Fruit fly (Drosophila melanogaster) whole organism, pupa: Measurements from ENCODE around the gene CG15740.

Experiments
- CG10348 ChIP-seq: fragments of 200-800 bp; sonication (Bioruptor generic); IDR thresholded peaks from 2 replicates; pipeline ENCODE4 v1.3.6; 2022; ENCODE audit warnings: missing biosample characterization, missing genetic modification characterization
- CG12605 ChIP-seq: fragments of 200-800 bp; sonication (Bioruptor generic); IDR thresholded peaks from 2 replicates; pipeline ENCODE4 v1.3.6; 2022; ENCODE audit warnings: missing biosample characterization, missing genetic modification characterization
- CG13204 ChIP-seq: fragments of 200-800 bp; sonication (Bioruptor generic); optimal IDR thresholded peaks from 2 replicates; lab custom pipeline; 2018; ENCODE audit warnings: missing biosample characterization, mild to moderate bottlenecking, missing genetic modification characterization, moderate library complexity
- CG14655 ChIP-seq: fragments of 200-800 bp; sonication (Bioruptor generic); optimal IDR thresholded peaks from 3 replicates; lab custom pipeline; 2017; ENCODE audit warnings: mild to moderate bottlenecking, missing biosample characterization, missing genetic modification reagents, missing genetic modification characterization
- CG15710 ChIP-seq: fragments of 200-800 bp; sonication (Bioruptor generic); optimal IDR thresholded peaks from 2 replicates; lab custom pipeline; 2018; ENCODE audit warnings: missing biosample characterization, mild to moderate bottlenecking, missing genetic modification characterization, moderate library complexity
- CG17806 ChIP-seq: fragments of 200-800 bp; sonication (Bioruptor generic); optimal IDR thresholded peaks from 2 replicates; lab custom pipeline; 2018; ENCODE audit warnings: missing biosample characterization, mild to moderate bottlenecking, missing genetic modification characterization, moderate library complexity
- CG32121 ChIP-seq: fragments of 200-800 bp; sonication (Bioruptor generic); IDR thresholded peaks from 2 replicates; pipeline ENCODE4 v1.3.6; 2022; ENCODE audit warnings: missing biosample characterization, missing genetic modification characterization
- CG34367 ChIP-seq: fragments of 200-800 bp; sonication (Bioruptor generic); optimal IDR thresholded peaks from 2 replicates; lab custom pipeline; 2018; ENCODE audit warnings: missing biosample characterization, mild to moderate bottlenecking, missing genetic modification characterization
- CG4496 ChIP-seq: fragments of 200-800 bp; sonication (Bioruptor generic); IDR thresholded peaks from 3 replicates; pipeline ENCODE4 v1.3.6; 2022; ENCODE audit warnings: missing biosample characterization, missing genetic modification characterization
- CG8159 ChIP-seq: fragments of 200-800 bp; sonication (Bioruptor generic); optimal IDR thresholded peaks from 3 replicates; lab custom pipeline; 2018; ENCODE audit warnings: missing biosample characterization, mild to moderate bottlenecking, missing genetic modification characterization, moderate library complexity
- CG8301 ChIP-seq: fragments of 200-800 bp; sonication (Bioruptor generic); optimal IDR thresholded peaks from 2 replicates; lab custom pipeline; 2018; ENCODE audit warnings: missing biosample characterization, mild to moderate bottlenecking, missing genetic modification characterization
- CG9948 ChIP-seq: fragments of 200-800 bp; sonication (Bioruptor generic); optimal IDR thresholded peaks from 2 replicates; lab custom pipeline; 2018; ENCODE audit warnings: missing biosample characterization, mild to moderate bottlenecking, missing genetic modification characterization, moderate library complexity
- D1 ChIP-seq: fragments of 200-800 bp; sonication (Bioruptor generic); optimal IDR thresholded peaks from 2 replicates; lab custom pipeline; 2018; ENCODE audit warnings: missing biosample characterization, mild to moderate bottlenecking, missing genetic modification characterization, moderate library complexity
- Ets98B ChIP-seq: fragments of 200-800 bp; sonication (Bioruptor generic); IDR thresholded peaks from 2 replicates; pipeline ENCODE4 v1.3.6; 2022; ENCODE audit warnings: missing biosample characterization, missing genetic modification characterization
- Pif1A ChIP-seq: fragments of 200-800 bp; sonication (Bioruptor generic); optimal IDR thresholded peaks from 3 replicates; lab custom pipeline; 2016; ENCODE audit warnings: missing biosample characterization, missing genetic modification characterization
- Pif1B ChIP-seq: fragments of 200-800 bp; sonication (Bioruptor generic); optimal IDR thresholded peaks from 3 replicates; lab custom pipeline; 2016; ENCODE audit warnings: missing biosample characterization, missing genetic modification characterization
- Snoo ChIP-seq: fragments of 200-800 bp; sonication (Bioruptor generic); optimal IDR thresholded peaks from 3 replicates; lab custom pipeline; 2017; ENCODE audit warnings: missing biosample characterization, mild to moderate bottlenecking, missing genetic modification characterization, inconsistent platforms
- fd96Ca ChIP-seq: fragments of 200-800 bp; sonication (Bioruptor generic); IDR thresholded peaks from 3 replicates; pipeline ENCODE4 v1.3.6; 2022; ENCODE audit warnings: missing biosample characterization, missing genetic modification characterization
- gl ChIP-seq: fragments of 200-800 bp; sonication (Bioruptor generic); optimal IDR thresholded peaks from 2 replicates; lab custom pipeline; 2018; ENCODE audit warnings: missing biosample characterization, mild to moderate bottlenecking, missing genetic modification characterization
- rn ChIP-seq: fragments of 200-800 bp; sonication (Bioruptor generic); IDR thresholded peaks from 2 replicates; pipeline ENCODE4 v1.3.6; 2022; ENCODE audit warnings: missing biosample characterization, missing genetic modification characterization

CG15740 gene

dm6 chrX:11886976-11887375, 41.1 kb upstream of the CG15740 start, which contains the start of the genes CG10353 and SelG:
TSS of gene CG10353 (minus strand) at chrX:11887162.
TSS of gene SelG (plus strand) at chrX:11887284.
- TF ChIP-seq Pif1A (GFP tag; lab: Kevin White, UChicago) (no peak), CG8159 (no peak), gl (tag; lab: Kevin White, UChicago) (no peak), CG10348 (GFP tag; lab: Robert Waterston, UW) (no peak), CG4496 (GFP tag; lab: Robert Waterston, UW) (no peak)

- no peak for TF ChIP-seq CG12605 (GFP tag; lab: Robert Waterston, UW)
- no peak for TF ChIP-seq CG32121 (GFP tag; lab: Robert Waterston, UW)
- no peak for TF ChIP-seq CG14655 (GFP tag; lab: Kevin White, UChicago)
- no peak for TF ChIP-seq CG4496 (GFP tag; lab: Robert Waterston, UW)
- TF ChIP-seq CG9948 (tag; lab: Kevin White, UChicago): no peak
- no peak for TF ChIP-seq CG8301 (tag; lab: Kevin White, UChicago)
- TF ChIP-seq CG34367 (tag; lab: Kevin White, UChicago): no peak
- no peak for TF ChIP-seq CG8159
- TF ChIP-seq CG15710 (tag; lab: Kevin White, UChicago): no peak
- TF ChIP-seq Snoo (tag; lab: Kevin White, UChicago): no peak
- TF ChIP-seq rn (GFP tag; lab: Robert Waterston, UW): no peak
- no peak for TF ChIP-seq Pif1A (GFP tag; lab: Kevin White, UChicago)
- TF ChIP-seq Ets98B: no peak
- no peak for TF ChIP-seq fd96Ca (GFP tag; lab: Robert Waterston, UW)
- no peak for TF ChIP-seq D1
- TF ChIP-seq CG10348 (GFP tag; lab: Robert Waterston, UW): no peak
- no peak for TF ChIP-seq CG17806
- TF ChIP-seq, all 21 proteins: peak for 0
Observed at dm6 chrX:11885356-11885755, 39.5 kb upstream of the CG15740 start.

- TF ChIP-seq CG15710 (tag; lab: Kevin White, UChicago): no peak
- TF ChIP-seq CG32121 (GFP tag; lab: Robert Waterston, UW): no peak
- no peak for TF ChIP-seq CG14655 (GFP tag; lab: Kevin White, UChicago)
- TF ChIP-seq CG8159: no peak
- TF ChIP-seq Snoo (tag; lab: Kevin White, UChicago): no peak
- no peak for TF ChIP-seq fd96Ca (GFP tag; lab: Robert Waterston, UW)
- no peak for TF ChIP-seq CG9948 (tag; lab: Kevin White, UChicago)
Observed at dm6 chrX:11884134-11884533, 38.2 kb upstream of the CG15740 start.

dm6 chrX:11882447-11882846, 36.5 kb upstream of the CG15740 start:
- TF ChIP-seq CG17806: no peak
- TF ChIP-seq CG15710 (tag; lab: Kevin White, UChicago): peak; percentile 32
- TF ChIP-seq CG9948 (tag; lab: Kevin White, UChicago): peak; percentile 15
- no peak for TF ChIP-seq CG13204 (GFP tag; lab: Kevin White, UChicago)
- no peak for TF ChIP-seq D1
- peak; percentile 24 for TF ChIP-seq Pif1A (GFP tag; lab: Kevin White, UChicago)
- peak; percentile 39 for TF ChIP-seq CG14655 (GFP tag; lab: Kevin White, UChicago)
- TF ChIP-seq CG8159: peak; percentile 44
- peak; percentile 28 for TF ChIP-seq CG8301 (tag; lab: Kevin White, UChicago)

- TF ChIP-seq CG8301 (tag; lab: Kevin White, UChicago) (no peak), CG34367 (tag; lab: Kevin White, UChicago) (no peak), Pif1B (GFP tag; lab: Kevin White, UChicago) (no peak), gl (tag; lab: Kevin White, UChicago) (peak; percentile 33), CG32121 (GFP tag; lab: Robert Waterston, UW) (no peak)
Observed at dm6 chrX:11881686-11882085, 35.8 kb upstream of the CG15740 start.

dm6 chrX:11877165-11877564, 31.3 kb upstream of the CG15740 start, which contains the start of gene CG10352:
TSS of gene CG10352 (minus strand) at chrX:11877168.
- TF ChIP-seq fd96Ca (GFP tag; lab: Robert Waterston, UW) (peak; percentile 44; the same call in 1 of the 3 replicates), CG34367 (tag; lab: Kevin White, UChicago) (no peak), CG32121 (GFP tag; lab: Robert Waterston, UW) (0 out of 2 replicates have a peak, but pooled peaks have one; percentile 35), CG8159 (no peak), rn (GFP tag; lab: Robert Waterston, UW) (no peak), CG15710 (tag; lab: Kevin White, UChicago) (no peak), CG8301 (tag; lab: Kevin White, UChicago) (no peak), CG4496 (GFP tag; lab: Robert Waterston, UW) (peak; percentile 61), CG12605 (GFP tag; lab: Robert Waterston, UW) (no peak)

- TF ChIP-seq Pif1A (GFP tag; lab: Kevin White, UChicago) (no peak), CG14655 (GFP tag; lab: Kevin White, UChicago) (no peak), CG15710 (tag; lab: Kevin White, UChicago) (no peak), CG12605 (GFP tag; lab: Robert Waterston, UW) (no peak)
- TF ChIP-seq, all 21 proteins: peak for 0
Observed at dm6 chrX:11875146-11875830, 29.4 kb upstream of the CG15740 start.
